Worm (Caenorhabditis elegans) whole organism, midembryonic: ENCODE results near the gene T05B4.13.

Experiments
- T22C8.4 ChIP-seq: fragments of 200-800 bp; sonication (Bioruptor generic); IDR thresholded peaks from 2 replicates; pipeline ENCODE4 v1.3.6; 2022; ENCODE audit warnings: missing genetic modification characterization, missing compliant biosample characterization
- klf-2 ChIP-seq: fragments of 200-800 bp; sonication (Bioruptor generic); conservative IDR thresholded peaks from 2 replicates; pipeline ENCODE4 v1.3.6; 2022; ENCODE audit warnings: missing genetic modification reagents, missing genetic modification characterization, missing compliant biosample characterization

DNA sequence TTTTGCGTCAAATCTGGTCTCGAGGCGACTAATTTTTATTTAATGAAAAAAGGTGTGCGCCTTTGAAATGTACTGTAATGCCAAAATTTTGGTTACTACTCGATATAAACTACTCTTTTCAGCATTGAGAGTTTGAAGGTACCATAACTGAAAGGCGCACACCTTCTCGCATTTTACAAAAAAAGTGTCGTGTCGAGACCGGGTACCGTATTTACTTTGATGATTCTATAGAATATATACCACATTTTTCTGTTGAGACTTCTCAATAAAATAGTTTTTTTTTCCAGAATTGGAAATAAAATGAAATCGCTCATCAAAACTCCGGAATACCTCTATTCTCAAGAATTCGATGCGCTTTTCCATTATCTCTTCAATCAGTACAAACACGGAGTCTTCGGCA is 35.6 kb upstream of the T05B4.13 start, which contains the start of gene Y45G5AM.4:
- TF ChIP-seq T22C8.4 (GFP tag; lab: Robert Waterston, UW) (no peak), klf-2 (GFP tag; lab: Robert Waterston, UW) (no peak)
